Worm (Caenorhabditis elegans) whole organism, mixed stage, embryonic: ENCODE data around the gene F16B4.2.

Experiments
- blmp-1 ChIP-seq: fragments of 150-350 bp; optimal IDR thresholded peaks from 2 replicates; lab custom pipeline; 2014; ENCODE audit warnings: missing biosample characterization, missing genetic modification characterization
- elt-1 ChIP-seq: sonication (generic microtip); optimal IDR thresholded peaks from 2 replicates; lab custom pipeline; 2017; ENCODE audit warnings: missing genetic modification characterization, mild to moderate bottlenecking, missing compliant biosample characterization, antibody characterized with exemption, moderate library complexity, borderline replicate concordance; ENCODE audit not compliant: insufficient read depth
- elt-3 ChIP-seq: fragments of 150-350 bp; optimal IDR thresholded peaks from 2 replicates; lab custom pipeline; 2014; ENCODE audit warnings: missing biosample characterization, missing genetic modification characterization
- hlh-1 ChIP-seq: fragments of 150-350 bp; optimal IDR thresholded peaks from 2 replicates; lab custom pipeline; 2014; ENCODE audit warnings: missing biosample characterization, missing genetic modification reagents, missing genetic modification characterization
- mep-1 ChIP-seq: fragments of 150-350 bp; optimal IDR thresholded peaks from 2 replicates; lab custom pipeline; 2017; ENCODE audit warnings: missing biosample characterization, missing genetic modification reagents, missing genetic modification characterization, inconsistent platforms
- mls-2 ChIP-seq: sonication (generic microtip); optimal IDR thresholded peaks from 2 replicates; lab custom pipeline; 2016; ENCODE audit warnings: mild to moderate bottlenecking, missing genetic modification characterization, moderate library complexity, missing compliant biosample characterization
- nhr-237 ChIP-seq: fragments of 150-350 bp; optimal IDR thresholded peaks from 2 replicates; lab custom pipeline; 2014; ENCODE audit warnings: missing biosample characterization, missing genetic modification characterization
- nhr-28 ChIP-seq: fragments of 150-350 bp; optimal IDR thresholded peaks from 2 replicates; lab custom pipeline; 2014; ENCODE audit warnings: missing biosample characterization, missing genetic modification characterization
- nhr-76 ChIP-seq: sonication (generic microtip); optimal IDR thresholded peaks from 2 replicates; lab custom pipeline; 2017; ENCODE audit warnings: missing biosample characterization, missing genetic modification characterization
- sem-2 ChIP-seq: fragments of 200-800 bp; sonication (Bioruptor generic); optimal IDR thresholded peaks from 2 replicates; lab custom pipeline; 2018; ENCODE audit warnings: mild to moderate bottlenecking, missing genetic modification characterization, missing compliant biosample characterization
- unc-39 ChIP-seq: fragments of 150-350 bp; optimal IDR thresholded peaks from 2 replicates; lab custom pipeline; 2014; ENCODE audit warnings: missing biosample characterization, missing genetic modification characterization
- ztf-11 ChIP-seq: fragments of 150-350 bp; optimal IDR thresholded peaks from 2 replicates; lab custom pipeline; 2014; ENCODE audit warnings: missing biosample characterization, missing genetic modification characterization

DNA sequence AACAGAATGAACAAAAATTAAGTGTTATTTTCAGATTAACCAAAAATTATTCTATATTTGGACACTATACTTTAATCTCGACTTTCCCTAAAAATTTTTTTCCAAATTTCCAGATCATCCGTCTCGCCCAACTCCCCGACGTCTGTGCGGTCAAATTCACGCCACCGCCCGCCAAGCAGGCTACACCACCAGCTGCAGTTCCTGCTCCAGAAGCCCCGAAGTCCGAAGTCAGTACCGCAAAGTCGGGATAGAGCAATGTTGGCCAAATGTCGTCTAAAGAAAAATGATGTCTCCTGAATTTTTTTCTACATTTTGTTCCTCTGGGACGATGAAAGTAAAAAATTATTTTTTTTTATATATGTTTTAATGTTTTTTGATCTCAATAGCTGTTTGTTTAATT is 41.9 kb downstream of the F16B4.2 start:
- no peak for TF ChIP-seq nhr-28 (tag; lab: Kevin White, UChicago)
- no peak for TF ChIP-seq blmp-1 (tag; lab: Kevin White, UChicago)
- no peak for TF ChIP-seq mls-2 (tag; lab: Kevin White, UChicago)
- no peak for TF ChIP-seq ztf-11 (tag; lab: Kevin White, UChicago)
- TF ChIP-seq mep-1 (tag; lab: Kevin White, UChicago) = no peak
- TF ChIP-seq elt-3 = no peak
- TF ChIP-seq sem-2 = no peak
- TF ChIP-seq hlh-1 = no peak
- no peak for TF ChIP-seq nhr-76 (tag; lab: Kevin White, UChicago)
- no peak for TF ChIP-seq nhr-237 (tag; lab: Kevin White, UChicago)
- no peak for TF ChIP-seq elt-1
- TF ChIP-seq unc-39 (tag; lab: Kevin White, UChicago) = no peak
